Worm (Caenorhabditis elegans) whole organism, L4 larva: ENCODE measurements around the gene calu-1.

Experiments used
- D1046.2 ChIP-seq: fragments of 200-800 bp; sonication (Bioruptor generic); IDR thresholded peaks from 2 replicates; pipeline ENCODE4 v1.3.6; 2022; ENCODE audit warnings: missing genetic modification characterization, missing compliant biosample characterization
- F10B5.3 ChIP-seq: sonication (generic microtip); optimal IDR thresholded peaks from 2 replicates; lab custom pipeline; 2016; ENCODE audit warnings: mild to moderate bottlenecking, missing genetic modification characterization, missing compliant biosample characterization
- F26F4.8 ChIP-seq: fragments of 200-800 bp; sonication (Bioruptor generic); conservative IDR thresholded peaks from 2 replicates; pipeline ENCODE4 v1.3.6; 2022; ENCODE audit warnings: missing genetic modification characterization, missing compliant biosample characterization
- F44E2.7 ChIP-seq: fragments of 200-800 bp; sonication (Bioruptor generic); IDR thresholded peaks from 2 replicates; pipeline ENCODE4 v2.1.2; 2022; ENCODE audit warnings: missing genetic modification characterization, missing compliant biosample characterization
- Y5F2A.4 ChIP-seq: fragments of 200-800 bp; sonication (Bioruptor generic); optimal IDR thresholded peaks from 2 replicates; lab custom pipeline; 2018; ENCODE audit warnings: mild to moderate bottlenecking, missing genetic modification characterization, missing compliant biosample characterization
- ZK546.5 ChIP-seq, 2 experiments: sonication (generic microtip); optimal IDR thresholded peaks; 2 replicates each; lab custom pipeline; 2017; ENCODE audit warnings: missing biosample characterization in 2 of 2, missing genetic modification characterization in 2 of 2
- aha-1 ChIP-seq: fragments of 150-350 bp; peaks from one replicate; lab custom pipeline; 2014; ENCODE audit warnings: missing biosample characterization, missing genetic modification characterization
- arid-1 ChIP-seq: fragments of 200-800 bp; sonication (Bioruptor generic); conservative IDR thresholded peaks from 2 replicates; pipeline ENCODE4 v1.3.6; 2022; ENCODE audit warnings: missing genetic modification reagents, missing genetic modification characterization, missing compliant biosample characterization
- attf-4 ChIP-seq: sonication (generic microtip); optimal IDR thresholded peaks from 3 replicates; lab custom pipeline; 2017; ENCODE audit warnings: missing biosample characterization, missing genetic modification characterization
- ceh-20 ChIP-seq: fragments of 200-800 bp; sonication (Bioruptor generic); IDR thresholded peaks from 2 replicates; pipeline ENCODE4 v1.3.6; 2022; ENCODE audit warnings: missing genetic modification reagents, missing genetic modification characterization, missing compliant biosample characterization
- ceh-44 ChIP-seq: fragments of 200-800 bp; sonication (Bioruptor generic); IDR thresholded peaks from 2 replicates; pipeline ENCODE4 v1.3.6; 2022; ENCODE audit warnings: missing genetic modification reagents, missing genetic modification characterization, missing compliant biosample characterization
- ceh-62 ChIP-seq: sonication (generic microtip); optimal IDR thresholded peaks from 2 replicates; lab custom pipeline; 2017; ENCODE audit warnings: missing biosample characterization, missing genetic modification characterization
- ceh-82 ChIP-seq: sonication (generic microtip); optimal IDR thresholded peaks from 2 replicates; lab custom pipeline; 2017; ENCODE audit warnings: missing biosample characterization, missing genetic modification characterization
- daf-16 ChIP-seq, 3 experiments: sonication (generic microtip); optimal IDR thresholded peaks; 2 replicates each; lab custom pipeline; 2016 to 2017; ENCODE audit warnings: missing genetic modification characterization in 3 of 3, missing genetic modification reagents in 3 of 3, mild to moderate bottlenecking in 2 of 3, missing compliant biosample characterization in 2 of 3, missing biosample characterization in 1 of 3, moderate library complexity in 1 of 3
- daf-8 ChIP-seq: fragments of 200-800 bp; sonication (Bioruptor generic); IDR thresholded peaks from 2 replicates; pipeline ENCODE4 v1.3.6; 2022; ENCODE audit warnings: missing genetic modification characterization, missing compliant biosample characterization
- dmd-6 ChIP-seq: fragments of 200-800 bp; sonication (Bioruptor generic); IDR thresholded peaks from 2 replicates; pipeline ENCODE4 v1.3.6; 2022; ENCODE audit warnings: missing genetic modification reagents, missing genetic modification characterization, missing compliant biosample characterization
- dve-1 ChIP-seq: sonication (generic microtip); optimal IDR thresholded peaks from 2 replicates; lab custom pipeline; 2017; ENCODE audit warnings: antibody characterized with exemption, mild to moderate bottlenecking, missing genetic modification characterization, missing compliant biosample characterization; ENCODE audit not compliant: insufficient read depth
- fkh-10 ChIP-seq: fragments of 150-350 bp; optimal IDR thresholded peaks from 2 replicates; lab custom pipeline; 2014; ENCODE audit warnings: missing biosample characterization, missing genetic modification reagents, missing genetic modification characterization
- fos-1 ChIP-seq: fragments of 150-350 bp; optimal IDR thresholded peaks from 2 replicates; lab custom pipeline; 2014; ENCODE audit warnings: missing biosample characterization, missing genetic modification characterization
- gei-8 ChIP-seq: fragments of 200-800 bp; sonication (Bioruptor generic); optimal IDR thresholded peaks from 2 replicates; lab custom pipeline; 2018; ENCODE audit warnings: mild to moderate bottlenecking, missing genetic modification characterization, missing compliant biosample characterization
- hlh-11 ChIP-seq: fragments of 200-800 bp; sonication (Bioruptor generic); optimal IDR thresholded peaks from 2 replicates; lab custom pipeline; 2018; ENCODE audit warnings: mild to moderate bottlenecking, missing genetic modification characterization, missing compliant biosample characterization
- hlh-30 ChIP-seq: sonication (generic microtip); optimal IDR thresholded peaks from 2 replicates; lab custom pipeline; 2017; ENCODE audit warnings: antibody characterized with exemption, mild to moderate bottlenecking, missing genetic modification characterization, missing compliant biosample characterization; ENCODE audit not compliant: insufficient read depth
- hmg-1.1 ChIP-seq: fragments of 200-800 bp; sonication (Bioruptor generic); IDR thresholded peaks from 2 replicates; pipeline ENCODE4 v1.3.6; 2022; ENCODE audit warnings: missing genetic modification reagents, missing genetic modification characterization, missing compliant biosample characterization
- jun-1 ChIP-seq: fragments of 150-350 bp; optimal IDR thresholded peaks from 2 replicates; lab custom pipeline; 2014; ENCODE audit warnings: missing biosample characterization, missing genetic modification reagents, missing genetic modification characterization
- lin-1 ChIP-seq: fragments of 200-800 bp; sonication (Bioruptor generic); IDR thresholded peaks from 2 replicates; pipeline ENCODE4 v1.3.6; 2022; ENCODE audit warnings: missing genetic modification reagents, missing genetic modification characterization, missing compliant biosample characterization
- lir-3 ChIP-seq: sonication (generic microtip); optimal IDR thresholded peaks from 2 replicates; lab custom pipeline; 2016; ENCODE audit warnings: mild to moderate bottlenecking, missing genetic modification characterization, missing compliant biosample characterization
- lsy-2 ChIP-seq, 2 experiments: fragments of 150-350 bp in 1 of 2; sonication (generic microtip) in 1 of 2; optimal IDR thresholded peaks; 2 replicates each; lab custom pipeline; 2014 to 2017; ENCODE audit warnings: missing biosample characterization in 2 of 2, missing genetic modification characterization in 2 of 2
- madf-5 ChIP-seq, 2 experiments: fragments of 200-800 bp; sonication (Bioruptor generic); IDR thresholded peaks; 2 replicates each; pipeline ENCODE4 v1.3.6; 2022; ENCODE audit warnings: missing compliant biosample characterization in 2 of 2, missing genetic modification characterization in 2 of 2
- mdl-1 ChIP-seq, 2 experiments: fragments of 150-350 bp in 1 of 2; sonication (generic microtip) in 1 of 2; optimal IDR thresholded peaks; 2 replicates each; lab custom pipeline; 2014 to 2017; ENCODE audit warnings: missing biosample characterization in 2 of 2, missing genetic modification characterization in 2 of 2
- mes-2 ChIP-seq: sonication (generic microtip); optimal IDR thresholded peaks from 2 replicates; lab custom pipeline; 2016; ENCODE audit warnings: missing genotype, mild to moderate bottlenecking, missing genetic modification characterization, missing compliant biosample characterization; ENCODE audit not compliant: poor library complexity, severe bottlenecking
- mxl-2 ChIP-seq: fragments of 200-800 bp; sonication (Bioruptor generic); conservative IDR thresholded peaks from 2 replicates; pipeline ENCODE4 v1.3.6; 2022; ENCODE audit warnings: missing genetic modification reagents, missing genetic modification characterization, missing compliant biosample characterization
- mxl-3 ChIP-seq: fragments of 200-800 bp; sonication (Bioruptor generic); optimal IDR thresholded peaks from 2 replicates; lab custom pipeline; 2018; ENCODE audit warnings: mild to moderate bottlenecking, missing genetic modification characterization, missing compliant biosample characterization
- nhr-28 ChIP-seq: fragments of 150-350 bp; optimal IDR thresholded peaks from 2 replicates; lab custom pipeline; 2014; ENCODE audit warnings: missing biosample characterization, missing genetic modification characterization
- nhr-76 ChIP-seq: fragments of 150-350 bp; optimal IDR thresholded peaks from 2 replicates; lab custom pipeline; 2014; ENCODE audit warnings: missing biosample characterization, missing genetic modification characterization
- nhr-77 ChIP-seq: fragments of 150-350 bp; optimal IDR thresholded peaks from 2 replicates; lab custom pipeline; 2014; ENCODE audit warnings: missing biosample characterization, missing genetic modification characterization
- pha-4 ChIP-seq, 2 experiments: fragments of 150-350 bp in 1 of 2; fragments of 200-800 bp in 1 of 2; sonication (Bioruptor generic) in 1 of 2; IDR thresholded peaks in 1 of 2; optimal IDR thresholded peaks in 1 of 2; 2 replicates each; pipeline versions ENCODE4 v1.3.6 to Lab custom; 2014 to 2022; ENCODE audit warnings: missing genetic modification characterization in 2 of 2, missing genetic modification reagents in 2 of 2, missing biosample characterization in 1 of 2, missing compliant biosample characterization in 1 of 2
- php-3 ChIP-seq: fragments of 200-800 bp; sonication (Bioruptor generic); IDR thresholded peaks from 2 replicates; pipeline ENCODE4 v1.3.6; 2022; ENCODE audit warnings: missing genetic modification reagents, missing genetic modification characterization, missing compliant biosample characterization
- saeg-2 ChIP-seq: fragments of 200-800 bp; sonication (Bioruptor generic); IDR thresholded peaks from 2 replicates; pipeline ENCODE4 v1.3.6; 2022; ENCODE audit warnings: missing genetic modification reagents, missing genetic modification characterization, missing compliant biosample characterization
- snpc-4 ChIP-seq: fragments of 150-350 bp; optimal IDR thresholded peaks from 2 replicates; lab custom pipeline; 2014; ENCODE audit warnings: missing biosample characterization, missing genetic modification characterization
- tra-1 ChIP-seq: fragments of 200-800 bp; sonication (Bioruptor generic); IDR thresholded peaks from 2 replicates; pipeline ENCODE4 v1.3.6; 2022; ENCODE audit warnings: missing genetic modification reagents, missing genetic modification characterization, missing compliant biosample characterization
- unc-130 ChIP-seq: sonication (generic microtip); optimal IDR thresholded peaks from 2 replicates; lab custom pipeline; 2016; ENCODE audit warnings: missing genetic modification reagents, missing genetic modification characterization, missing compliant biosample characterization
- unc-62 ChIP-seq, 3 experiments: fragments of 150-350 bp in 1 of 3; sonication (generic microtip); optimal IDR thresholded peaks in 2 of 3; peaks in 1 of 3; 1 replicate in 1 of 3; 2 replicates in 2 of 3; lab custom pipeline; 2014 to 2017; ENCODE audit warnings: missing biosample characterization in 3 of 3, missing genetic modification characterization in 3 of 3, missing genetic modification reagents in 3 of 3, missing genotype in 1 of 3
- vab-7 ChIP-seq: fragments of 200-800 bp; sonication (Bioruptor generic); IDR thresholded peaks from 2 replicates; pipeline ENCODE4 v1.3.6; 2022; ENCODE audit warnings: missing genetic modification reagents, missing genetic modification characterization, missing compliant biosample characterization
- zip-2 ChIP-seq: fragments of 150-350 bp; optimal IDR thresholded peaks from 2 replicates; lab custom pipeline; 2014; ENCODE audit warnings: missing biosample characterization, missing genetic modification characterization

The calu-1 gene

ce11 chrX:4974486-4974885 lies 3.8 kb upstream of the calu-1 start:
- peak; percentile 86 for TF ChIP-seq dmd-6 (GFP tag; lab: Robert Waterston, UW)
- peak; percentile 77 for TF ChIP-seq dve-1 (tag; lab: Kevin White, UChicago)
- TF ChIP-seq php-3 (GFP tag; lab: Robert Waterston, UW): peak; percentile 63
- peak; percentile 80 for TF ChIP-seq tra-1
- peak; percentile 28 for TF ChIP-seq hlh-11 (tag; lab: Kevin White, UChicago)
- TF ChIP-seq gei-8 (GFP tag; lab: Kevin White, UChicago): no peak
- no peak for TF ChIP-seq Y5F2A.4 (GFP tag; lab: Kevin White, UChicago)
- TF ChIP-seq ZK546.5 (tag; optimal IDR thresholded peaks at IDR 0.05; lab: Kevin White, UChicago): no peak
- TF ChIP-seq mes-2 (tag; lab: Kevin White, UChicago): no peak
- TF ChIP-seq daf-16 (GFP tag; optimal IDR thresholded peaks at IDR 0.05; lab: Kevin White, UChicago): no peak
- peak; percentile 69 for TF ChIP-seq daf-16 (tag; optimal IDR thresholded peaks at IDR 0.05; lab: Kevin White, UChicago)
- peak; percentile 33 for TF ChIP-seq aha-1 (tag; lab: Kevin White, UChicago)

DNA sequence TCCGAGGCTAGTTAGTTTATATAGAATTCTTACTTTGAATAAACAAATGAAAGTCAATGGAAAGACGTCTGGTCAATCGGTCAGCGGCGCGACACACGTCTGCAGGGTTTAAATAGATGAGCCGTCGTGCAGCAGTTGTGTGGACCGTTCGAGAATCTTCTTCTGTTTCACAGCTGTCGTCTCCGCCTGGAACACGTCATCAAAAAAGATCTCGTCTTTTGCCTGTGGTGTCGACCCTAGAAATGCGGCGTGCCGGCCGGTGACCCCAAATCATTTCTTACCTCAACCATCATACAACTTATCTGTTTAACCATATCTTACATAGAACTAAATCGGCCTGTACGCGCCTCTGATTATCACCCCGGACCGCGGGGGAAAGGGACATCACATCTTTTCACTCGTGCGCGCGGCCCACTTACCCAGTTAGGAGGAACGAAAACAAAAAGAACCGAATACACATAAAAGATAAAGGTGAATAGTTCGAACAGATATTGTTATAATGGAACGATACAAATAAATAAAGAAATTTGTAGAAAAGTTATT lies 1.4 kb upstream of the calu-1 start:
- TF ChIP-seq pha-4 (GFP tag; IDR thresholded peaks at IDR 0.05; lab: Robert Waterston, UW) (no peak), pha-4 (tag; optimal IDR thresholded peaks at IDR 0.05; lab: Kevin White, UChicago) (no peak), unc-130 (GFP tag; lab: Kevin White, UChicago) (no peak), mes-2 (tag; lab: Kevin White, UChicago) (no peak), nhr-77 (tag; lab: Kevin White, UChicago) (no peak), hmg-1.1 (peak; percentile 8; the same call in 1 of the 2 replicates), ceh-44 (GFP tag; lab: Robert Waterston, UW) (no peak), ceh-62 (tag; lab: Kevin White, UChicago) (no peak), snpc-4 (tag; lab: Kevin White, UChicago) (no peak), D1046.2 (GFP tag; lab: Robert Waterston, UW) (no peak), daf-16 (GFP tag; optimal IDR thresholded peaks at IDR 0.05; lab: Kevin White, UChicago) (peak in 1 of 2 experiments; percentile 46), daf-16 (tag; optimal IDR thresholded peaks at IDR 0.05; lab: Kevin White, UChicago) (no peak), nhr-76 (no peak), gei-8 (GFP tag; lab: Kevin White, UChicago) (no peak), mdl-1 (tag; optimal IDR thresholded peaks at IDR 0.05; lab: Kevin White, UChicago) (no peak), jun-1 (tag; lab: Kevin White, UChicago) (no peak), nhr-28 (tag; lab: Kevin White, UChicago) (no peak), fos-1 (tag; lab: Kevin White, UChicago) (no peak), hlh-11 (tag; lab: Kevin White, UChicago) (peak; percentile 66), daf-8 (no peak), mxl-3 (GFP tag; lab: Kevin White, UChicago) (peak; percentile 12), hlh-30 (tag; lab: Kevin White, UChicago) (peak; percentile 42), unc-62 (GFP tag; optimal IDR thresholded peaks at IDR 0.05 in 1 of 2; lab: Kevin White, UChicago) (peak in 1 of 2 experiments; percentile 93), unc-62 (tag; optimal IDR thresholded peaks at IDR 0.05; lab: Kevin White, UChicago) (no peak), arid-1 (GFP tag; lab: Robert Waterston, UW) (no peak), madf-5 (GFP tag; IDR thresholded peaks at IDR 0.05; lab: Robert Waterston, UW) (no peak), ceh-82 (no peak), F44E2.7 (GFP tag; lab: Robert Waterston, UW) (no peak)
- TF ChIP-seq, all 104 proteins: peak for 6

DNA sequence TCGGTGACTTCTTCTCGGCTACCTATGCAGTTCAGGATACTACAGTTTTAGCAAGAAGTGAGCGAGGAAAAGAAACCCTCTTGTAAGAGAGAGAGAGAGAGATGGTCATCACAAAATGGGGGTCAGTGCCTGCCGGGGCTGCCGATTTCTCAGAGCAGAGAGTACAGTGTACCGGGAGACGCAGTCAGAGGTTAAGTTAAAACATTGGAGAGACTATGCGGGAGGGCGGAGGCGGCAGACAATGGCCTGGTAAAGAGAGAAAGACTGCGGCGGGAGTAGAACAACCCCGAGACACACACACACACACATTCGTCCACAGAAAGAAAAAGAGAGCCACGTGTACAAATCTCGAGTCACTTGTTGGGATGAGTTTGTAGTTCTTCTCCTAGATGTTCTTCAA lies 714 bp upstream of the calu-1 start:
- TF ChIP-seq fkh-10 (GFP tag; lab: Kevin White, UChicago) (no peak), hlh-30 (tag; lab: Kevin White, UChicago) (peak; percentile 93), lir-3 (no peak), attf-4 (tag; lab: Kevin White, UChicago) (no peak), saeg-2 (GFP tag; lab: Robert Waterston, UW) (no peak), arid-1 (GFP tag; lab: Robert Waterston, UW) (no peak), F26F4.8 (GFP tag; lab: Robert Waterston, UW) (no peak), vab-7 (GFP tag; lab: Robert Waterston, UW) (no peak), mxl-2 (GFP tag; lab: Robert Waterston, UW) (no peak), lsy-2 (tag; optimal IDR thresholded peaks at IDR 0.05; lab: Kevin White, UChicago) (peak; percentile 6 to 29), lin-1 (0 out of 2 replicates have a peak, but pooled peaks have one; percentile 32), ceh-62 (tag; lab: Kevin White, UChicago) (no peak), zip-2 (no peak), hlh-11 (tag; lab: Kevin White, UChicago) (peak; percentile 40), dve-1 (tag; lab: Kevin White, UChicago) (peak; percentile 59), hmg-1.1 (peak; percentile 63), nhr-28 (tag; lab: Kevin White, UChicago) (peak; percentile 50), F10B5.3 (no peak), ceh-20 (0 out of 2 replicates have a peak, but pooled peaks have one; percentile 13)
